Worm (Caenorhabditis elegans) whole organism, late embryonic: ENCODE measurements around the gene acl-2.

Experiments used
- T23F11.4 ChIP-seq: fragments of 200-800 bp; sonication (Bioruptor generic); optimal IDR thresholded peaks from 2 replicates; lab custom pipeline; 2018; ENCODE audit warnings: mild to moderate bottlenecking, missing genetic modification characterization, missing compliant biosample characterization
- Y22D7AL.16 ChIP-seq: sonication (generic microtip); optimal IDR thresholded peaks from 2 replicates; lab custom pipeline; 2016; ENCODE audit warnings: missing genetic modification characterization, missing compliant biosample characterization
- ahr-1 ChIP-seq: sonication (generic microtip); optimal IDR thresholded peaks from 2 replicates; lab custom pipeline; 2016; ENCODE audit warnings: missing genetic modification characterization, missing compliant biosample characterization
- ceh-14 ChIP-seq: sonication (generic microtip); optimal IDR thresholded peaks from 2 replicates; lab custom pipeline; 2016; ENCODE audit warnings: missing genotype, missing genetic modification characterization, missing compliant biosample characterization
- ceh-22 ChIP-seq: sonication (generic microtip); optimal IDR thresholded peaks from 2 replicates; lab custom pipeline; 2017; ENCODE audit warnings: missing biosample characterization, missing genetic modification characterization
- ceh-31 ChIP-seq: sonication (generic microtip); optimal IDR thresholded peaks from 2 replicates; lab custom pipeline; 2016; ENCODE audit warnings: missing genetic modification characterization, missing compliant biosample characterization
- ceh-48 ChIP-seq: sonication (generic microtip); optimal IDR thresholded peaks from 2 replicates; lab custom pipeline; 2016; ENCODE audit warnings: missing genetic modification characterization, inconsistent platforms, missing compliant biosample characterization
- ceh-6 ChIP-seq: fragments of 200-800 bp; sonication (Bioruptor generic); optimal IDR thresholded peaks from 2 replicates; lab custom pipeline; 2018; ENCODE audit warnings: mild to moderate bottlenecking, missing genetic modification characterization, missing compliant biosample characterization
- elt-2 ChIP-seq: sonication (generic microtip); optimal IDR thresholded peaks from 2 replicates; lab custom pipeline; 2016; ENCODE audit warnings: missing genetic modification reagents, missing genetic modification characterization, missing compliant biosample characterization
- elt-4 ChIP-seq: sonication (generic microtip); optimal IDR thresholded peaks from 2 replicates; lab custom pipeline; 2016; ENCODE audit warnings: missing genetic modification characterization, missing compliant biosample characterization
- eyg-1 ChIP-seq: sonication (generic microtip); optimal IDR thresholded peaks from 2 replicates; lab custom pipeline; 2016; ENCODE audit warnings: missing genotype, missing genetic modification characterization, missing compliant biosample characterization
- fax-1 ChIP-seq: sonication (generic microtip); optimal IDR thresholded peaks from 2 replicates; lab custom pipeline; 2016; ENCODE audit warnings: missing genotype, missing genetic modification characterization, missing compliant biosample characterization
- fkh-10 ChIP-seq: fragments of 150-350 bp; optimal IDR thresholded peaks from 2 replicates; lab custom pipeline; 2014; ENCODE audit warnings: missing biosample characterization, missing genetic modification reagents, missing genetic modification characterization
- fkh-6 ChIP-seq: sonication (generic microtip); optimal IDR thresholded peaks from 2 replicates; lab custom pipeline; 2016; ENCODE audit warnings: missing genetic modification characterization, missing compliant biosample characterization
- gmeb-2 ChIP-seq: sonication (generic microtip); optimal IDR thresholded peaks from 2 replicates; lab custom pipeline; 2016; ENCODE audit warnings: missing genetic modification characterization, inconsistent platforms, missing compliant biosample characterization
- hlh-13 ChIP-seq: fragments of 200-800 bp; sonication (Bioruptor generic); optimal IDR thresholded peaks from 2 replicates; lab custom pipeline; 2018; ENCODE audit warnings: mild to moderate bottlenecking, missing genetic modification characterization, missing compliant biosample characterization
- hlh-30 ChIP-seq: sonication (generic microtip); optimal IDR thresholded peaks from 2 replicates; lab custom pipeline; 2017; ENCODE audit warnings: antibody characterized with exemption, missing genetic modification characterization, missing compliant biosample characterization; ENCODE audit not compliant: insufficient read depth
- hlh-6 ChIP-seq: sonication (generic microtip); optimal IDR thresholded peaks from 2 replicates; lab custom pipeline; 2016; ENCODE audit warnings: missing genotype, missing genetic modification characterization, missing compliant biosample characterization
- hlh-8 ChIP-seq: sonication (generic microtip); optimal IDR thresholded peaks from 2 replicates; lab custom pipeline; 2016; ENCODE audit warnings: missing genotype, missing genetic modification characterization, missing compliant biosample characterization
- lim-6 ChIP-seq: sonication (generic microtip); optimal IDR thresholded peaks from 2 replicates; lab custom pipeline; 2016; ENCODE audit warnings: missing genetic modification characterization, missing compliant biosample characterization
- madf-2 ChIP-seq: sonication (generic microtip); optimal IDR thresholded peaks from 2 replicates; lab custom pipeline; 2017; ENCODE audit warnings: missing genetic modification characterization, missing compliant biosample characterization
- mec-3 ChIP-seq: sonication (generic microtip); optimal IDR thresholded peaks from 2 replicates; lab custom pipeline; 2016; ENCODE audit warnings: borderline replicate concordance, missing genetic modification characterization, missing compliant biosample characterization
- nfya-1 ChIP-seq: sonication (generic microtip); optimal IDR thresholded peaks from 2 replicates; lab custom pipeline; 2017; ENCODE audit warnings: missing genetic modification characterization, mild to moderate bottlenecking, missing compliant biosample characterization, antibody characterized with exemption, moderate library complexity
- pag-3 ChIP-seq: sonication (generic microtip); optimal IDR thresholded peaks from 2 replicates; lab custom pipeline; 2016; ENCODE audit warnings: missing compliant biosample characterization, missing genetic modification characterization, borderline replicate concordance
- pat-9 ChIP-seq: fragments of 200-800 bp; sonication (Bioruptor generic); optimal IDR thresholded peaks from 2 replicates; lab custom pipeline; 2018; ENCODE audit warnings: mild to moderate bottlenecking, missing genetic modification characterization, moderate library complexity, missing compliant biosample characterization
- pax-1 ChIP-seq: fragments of 150-350 bp; optimal IDR thresholded peaks from 2 replicates; lab custom pipeline; 2014; ENCODE audit warnings: missing biosample characterization, missing genetic modification characterization
- pha-2 ChIP-seq: sonication (generic microtip); optimal IDR thresholded peaks from 2 replicates; lab custom pipeline; 2017; ENCODE audit warnings: mild to moderate bottlenecking, missing genetic modification characterization, missing compliant biosample characterization
- pqm-1 ChIP-seq: sonication (generic microtip); optimal IDR thresholded peaks from 2 replicates; lab custom pipeline; 2016; ENCODE audit warnings: missing genetic modification characterization, missing compliant biosample characterization
- ref-2 ChIP-seq: sonication (generic microtip); optimal IDR thresholded peaks from 2 replicates; lab custom pipeline; 2016; ENCODE audit warnings: missing genetic modification characterization, missing compliant biosample characterization
- rnt-1 ChIP-seq: sonication (generic microtip); optimal IDR thresholded peaks from 2 replicates; lab custom pipeline; 2016; ENCODE audit warnings: missing genetic modification characterization, missing compliant biosample characterization
- sdc-2 ChIP-seq: sonication (generic microtip); optimal IDR thresholded peaks from 2 replicates; lab custom pipeline; 2016; ENCODE audit warnings: missing genotype, missing genetic modification characterization, missing compliant biosample characterization
- sox-2 ChIP-seq: fragments of 200-800 bp; sonication (Bioruptor generic); IDR thresholded peaks from 2 replicates; pipeline ENCODE4 v1.3.6; 2022; ENCODE audit warnings: missing genetic modification reagents, missing genetic modification characterization, missing compliant biosample characterization
- syd-9 ChIP-seq: sonication (generic microtip); optimal IDR thresholded peaks from 2 replicates; lab custom pipeline; 2016; ENCODE audit warnings: mild to moderate bottlenecking, missing genetic modification characterization, moderate library complexity, missing compliant biosample characterization
- tbx-7 ChIP-seq: sonication (generic microtip); optimal IDR thresholded peaks from 2 replicates; lab custom pipeline; 2016; ENCODE audit warnings: missing genotype, missing genetic modification characterization, missing compliant biosample characterization
- ttx-3 ChIP-seq: sonication (generic microtip); optimal IDR thresholded peaks from 2 replicates; lab custom pipeline; 2016; ENCODE audit warnings: missing genetic modification reagents, missing genetic modification characterization, missing compliant biosample characterization
- unc-42 ChIP-seq: sonication (generic microtip); optimal IDR thresholded peaks from 2 replicates; lab custom pipeline; 2016; ENCODE audit warnings: missing genotype, missing genetic modification characterization, missing compliant biosample characterization
- unc-55 ChIP-seq: sonication (generic microtip); optimal IDR thresholded peaks from 2 replicates; lab custom pipeline; 2017; ENCODE audit warnings: missing biosample characterization, missing genetic modification reagents, missing genetic modification characterization
- ztf-16 ChIP-seq: sonication (generic microtip); optimal IDR thresholded peaks from 2 replicates; lab custom pipeline; 2017; ENCODE audit warnings: missing genetic modification characterization, missing compliant biosample characterization

Gene acl-2

ce11 chrV:10019934-10020333, 11.0 kb downstream of the acl-2 start:
- no peak for TF ChIP-seq hlh-13
- TF ChIP-seq hlh-30 (tag; lab: Kevin White, UChicago), result peak; percentile 31
- TF ChIP-seq rnt-1 (tag; lab: Kevin White, UChicago), result no peak
- TF ChIP-seq hlh-6 (tag; lab: Kevin White, UChicago), result no peak
- peak; percentile 6 for TF ChIP-seq nfya-1 (tag; lab: Kevin White, UChicago)
- no peak for TF ChIP-seq fkh-6 (tag; lab: Kevin White, UChicago)
- peak; percentile 46 for TF ChIP-seq unc-55 (GFP tag; lab: Kevin White, UChicago)
- no peak for TF ChIP-seq Y22D7AL.16

ce11 chrV:10019083-10019624, 11.7 kb downstream of the acl-2 start:
- no peak for TF ChIP-seq pax-1 (tag; lab: Kevin White, UChicago)
- no peak for TF ChIP-seq Y22D7AL.16
- TF ChIP-seq ref-2 (tag; lab: Kevin White, UChicago), result no peak
- no peak for TF ChIP-seq fax-1 (tag; lab: Kevin White, UChicago)
- TF ChIP-seq hlh-8, result no peak
- TF ChIP-seq hlh-30 (tag; lab: Kevin White, UChicago), result no peak
- no peak for TF ChIP-seq ztf-16 (tag; lab: Kevin White, UChicago)
- no peak for TF ChIP-seq syd-9 (tag; lab: Kevin White, UChicago)
- TF ChIP-seq elt-4 (tag; lab: Kevin White, UChicago), result no peak
- TF ChIP-seq fkh-6 (tag; lab: Kevin White, UChicago), result no peak
- TF ChIP-seq sdc-2 (tag; lab: Kevin White, UChicago), result no peak
- no peak for TF ChIP-seq ceh-22 (tag; lab: Kevin White, UChicago)
- no peak for TF ChIP-seq rnt-1 (tag; lab: Kevin White, UChicago)
- no peak for TF ChIP-seq fkh-10 (GFP tag; lab: Kevin White, UChicago)
- TF ChIP-seq elt-2, result no peak
- no peak for TF ChIP-seq ceh-48 (tag; lab: Kevin White, UChicago)
- no peak for TF ChIP-seq ceh-6 (GFP tag; lab: Kevin White, UChicago)
- no peak for TF ChIP-seq madf-2 (tag; lab: Kevin White, UChicago)

ce11 chrV:10018291-10018690, 12.6 kb downstream of the acl-2 start:
- TF ChIP-seq pag-3 (no peak), nfya-1 (tag; lab: Kevin White, UChicago) (no peak), T23F11.4 (GFP tag; lab: Kevin White, UChicago) (no peak), fkh-6 (tag; lab: Kevin White, UChicago) (no peak), Y22D7AL.16 (no peak), gmeb-2 (no peak), sox-2 (GFP tag; lab: Robert Waterston, UW) (no peak), tbx-7 (tag; lab: Kevin White, UChicago) (no peak), unc-55 (GFP tag; lab: Kevin White, UChicago) (no peak), pha-2 (tag; lab: Kevin White, UChicago) (no peak), lim-6 (no peak), rnt-1 (tag; lab: Kevin White, UChicago) (no peak), ref-2 (tag; lab: Kevin White, UChicago) (no peak), unc-42 (tag; lab: Kevin White, UChicago) (no peak), pax-1 (tag; lab: Kevin White, UChicago) (no peak), ztf-16 (tag; lab: Kevin White, UChicago) (no peak), pqm-1 (tag; lab: Kevin White, UChicago) (no peak), eyg-1 (no peak), ceh-31 (no peak), ttx-3 (tag; lab: Kevin White, UChicago) (no peak)

- no peak for TF ChIP-seq fkh-10 (GFP tag; lab: Kevin White, UChicago)
- TF ChIP-seq pat-9, result no peak
- TF ChIP-seq ahr-1, result no peak
- TF ChIP-seq mec-3 (tag; lab: Kevin White, UChicago), result no peak
- peak; percentile 69 for TF ChIP-seq elt-2
- TF ChIP-seq ceh-14 (tag; lab: Kevin White, UChicago), result no peak
- no peak for TF ChIP-seq pag-3
- TF ChIP-seq sox-2 (GFP tag; lab: Robert Waterston, UW), result no peak
Measured at ce11 chrV:10012639-10013038, 18.3 kb downstream of the acl-2 start.
